Worm (Caenorhabditis elegans) whole organism, late embryonic: ENCODE results near the gene ZK822.1.

Experiments
- hlh-30 ChIP-seq: sonication (generic microtip); optimal IDR thresholded peaks from 2 replicates; lab custom pipeline; 2017; ENCODE audit warnings: antibody characterized with exemption, missing genetic modification characterization, missing compliant biosample characterization; ENCODE audit not compliant: insufficient read depth
- hlh-8 ChIP-seq: sonication (generic microtip); optimal IDR thresholded peaks from 2 replicates; lab custom pipeline; 2016; ENCODE audit warnings: missing genotype, missing genetic modification characterization, missing compliant biosample characterization
- pag-3 ChIP-seq: sonication (generic microtip); optimal IDR thresholded peaks from 2 replicates; lab custom pipeline; 2016; ENCODE audit warnings: missing compliant biosample characterization, missing genetic modification characterization, borderline replicate concordance

DNA sequence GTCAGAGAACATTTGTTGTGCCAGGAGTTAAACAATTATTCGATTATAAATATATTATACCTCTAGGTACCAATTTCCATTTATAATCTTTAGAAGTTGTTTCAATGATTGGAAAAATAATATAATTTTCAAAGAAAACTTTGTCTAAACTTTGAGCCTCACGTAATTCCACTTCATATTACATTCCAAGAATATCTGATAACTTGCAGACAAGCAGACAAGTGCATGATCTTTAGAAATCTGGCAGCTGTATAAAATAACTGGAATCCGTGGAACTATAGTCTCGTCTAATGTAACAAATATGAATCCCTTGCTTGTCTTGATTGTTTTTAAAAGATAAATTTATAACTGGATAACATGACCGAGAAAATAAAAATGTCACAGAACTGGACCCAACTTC lies 29.4 kb downstream of the ZK822.1 start:
- TF ChIP-seq pag-3 (tag; lab: Kevin White, UChicago) (no peak), hlh-30 (tag; lab: Kevin White, UChicago) (no peak), hlh-8 (tag; lab: Kevin White, UChicago) (no peak)
